Fruit fly (Drosophila melanogaster) whole organism, prepupa: ENCODE measurements around the gene CG32767.

ENCODE experiments used
- Blimp-1 ChIP-seq: fragments of 200-800 bp; sonication (Bioruptor generic); optimal IDR thresholded peaks from 3 replicates; lab custom pipeline; 2017; ENCODE audit warnings: missing biosample characterization, missing genetic modification characterization, mild to moderate bottlenecking, moderate library complexity, missing genetic modification reagents
- CG10631 ChIP-seq: fragments of 200-800 bp; sonication (Bioruptor generic); optimal IDR thresholded peaks from 2 replicates; lab custom pipeline; 2016; ENCODE audit warnings: missing biosample characterization, missing genetic modification characterization
- CG10669 ChIP-seq: fragments of 200-800 bp; sonication (Bioruptor generic); optimal IDR thresholded peaks from 3 replicates; lab custom pipeline; 2018; ENCODE audit warnings: missing biosample characterization, mild to moderate bottlenecking, missing genetic modification characterization, moderate library complexity
- CG11294 ChIP-seq: fragments of 200-800 bp; sonication (Bioruptor generic); IDR thresholded peaks from 2 replicates; pipeline ENCODE4 v1.3.6; 2022; ENCODE audit warnings: missing biosample characterization, missing genetic modification characterization
- CG11762 ChIP-seq: fragments of 200-800 bp; sonication (Bioruptor generic); optimal IDR thresholded peaks from 3 replicates; lab custom pipeline; 2016; ENCODE audit warnings: missing biosample characterization, missing genetic modification characterization; ENCODE audit not compliant: insufficient read depth
- CG11902 ChIP-seq: fragments of 200-800 bp; sonication (Bioruptor generic); optimal IDR thresholded peaks from 3 replicates; lab custom pipeline; 2016; ENCODE audit warnings: missing biosample characterization, missing genetic modification characterization
- CG15336 ChIP-seq: fragments of 200-800 bp; sonication (Bioruptor generic); IDR thresholded peaks from 2 replicates; pipeline ENCODE4 v1.3.6; 2022; ENCODE audit warnings: missing biosample characterization, missing genetic modification characterization
- CG16779 ChIP-seq: fragments of 200-800 bp; sonication (Bioruptor generic); optimal IDR thresholded peaks from 3 replicates; lab custom pipeline; 2017; ENCODE audit warnings: missing biosample characterization, mild to moderate bottlenecking, missing genetic modification characterization
- CG31627 ChIP-seq: fragments of 200-800 bp; sonication (Bioruptor generic); optimal IDR thresholded peaks from 3 replicates; lab custom pipeline; 2016; ENCODE audit warnings: missing biosample characterization, missing genetic modification characterization
- CG32006 ChIP-seq: fragments of 200-800 bp; sonication (Bioruptor generic); optimal IDR thresholded peaks from 3 replicates; lab custom pipeline; 2017; ENCODE audit warnings: missing biosample characterization, mild to moderate bottlenecking, missing genetic modification characterization
- CG34406 ChIP-seq: fragments of 200-800 bp; sonication (Bioruptor generic); optimal IDR thresholded peaks from 3 replicates; lab custom pipeline; 2016; ENCODE audit warnings: missing biosample characterization, missing genetic modification characterization
- CG4318 ChIP-seq: fragments of 200-800 bp; sonication (Bioruptor generic); optimal IDR thresholded peaks from 3 replicates; lab custom pipeline; 2017; ENCODE audit warnings: missing biosample characterization, mild to moderate bottlenecking, missing genetic modification characterization
- CG6163 ChIP-seq: fragments of 200-800 bp; sonication (Bioruptor generic); IDR thresholded peaks from 3 replicates; pipeline ENCODE4 v1.3.6; 2022; ENCODE audit warnings: missing biosample characterization, missing genetic modification characterization
- CG6276 ChIP-seq: fragments of 200-800 bp; sonication (Bioruptor generic); optimal IDR thresholded peaks from 2 replicates; lab custom pipeline; 2017; ENCODE audit warnings: missing biosample characterization, mild to moderate bottlenecking, missing genetic modification characterization
- CG6792 ChIP-seq: fragments of 200-800 bp; sonication (Bioruptor generic); optimal IDR thresholded peaks from 3 replicates; lab custom pipeline; 2016; ENCODE audit warnings: missing biosample characterization, missing genetic modification characterization
- CG6808 ChIP-seq: fragments of 200-800 bp; sonication (Bioruptor generic); optimal IDR thresholded peaks from 3 replicates; lab custom pipeline; 2017; ENCODE audit warnings: missing biosample characterization, missing genetic modification characterization, mild to moderate bottlenecking, moderate library complexity, missing genetic modification reagents
- CG6854 ChIP-seq: fragments of 200-800 bp; sonication (Bioruptor generic); optimal IDR thresholded peaks from 2 replicates; lab custom pipeline; 2017; ENCODE audit warnings: missing biosample characterization, mild to moderate bottlenecking, missing genetic modification characterization
- CG7368 ChIP-seq: fragments of 200-800 bp; sonication (Bioruptor generic); optimal IDR thresholded peaks from 3 replicates; lab custom pipeline; 2016; ENCODE audit warnings: missing biosample characterization, missing genetic modification characterization
- CG8119 ChIP-seq: fragments of 200-800 bp; sonication (Bioruptor generic); IDR thresholded peaks from 3 replicates; pipeline ENCODE4 v1.3.6; 2022; ENCODE audit warnings: missing biosample characterization, missing genetic modification characterization
- CG8632 ChIP-seq: fragments of 200-800 bp; sonication (Bioruptor generic); optimal IDR thresholded peaks from 3 replicates; lab custom pipeline; 2016; ENCODE audit warnings: missing biosample characterization, missing genetic modification characterization
- Eip75B ChIP-seq: fragments of 200-800 bp; sonication (Bioruptor generic); optimal IDR thresholded peaks from 3 replicates; lab custom pipeline; 2016; ENCODE audit warnings: missing biosample characterization, missing genetic modification characterization
- Eip78C ChIP-seq: fragments of 200-800 bp; sonication (Bioruptor generic); peaks from one replicate; lab custom pipeline; 2016; ENCODE audit warnings: missing biosample characterization, missing genetic modification characterization
- Eip93F ChIP-seq: fragments of 200-800 bp; sonication (Bioruptor generic); optimal IDR thresholded peaks from 2 replicates; lab custom pipeline; 2016; ENCODE audit warnings: missing biosample characterization, mild to moderate bottlenecking, missing genetic modification characterization
- Ets96B ChIP-seq: fragments of 200-800 bp; optimal IDR thresholded peaks from 2 replicates; lab custom pipeline; 2019; ENCODE audit warnings: missing biosample characterization, mild to moderate bottlenecking, missing genetic modification characterization, moderate library complexity
- Hr39 ChIP-seq: fragments of 200-800 bp; sonication (Bioruptor generic); optimal IDR thresholded peaks from 2 replicates; lab custom pipeline; 2016; ENCODE audit warnings: missing biosample characterization, missing genetic modification characterization
- Hr4 ChIP-seq: fragments of 200-800 bp; sonication (Bioruptor generic); optimal IDR thresholded peaks from 3 replicates; lab custom pipeline; 2016; ENCODE audit warnings: missing biosample characterization, missing genetic modification characterization
- Lpt ChIP-seq: fragments of 200-800 bp; sonication (Bioruptor generic); optimal IDR thresholded peaks from 3 replicates; lab custom pipeline; 2016; ENCODE audit warnings: missing biosample characterization, missing genetic modification characterization
- Met ChIP-seq: fragments of 200-800 bp; sonication (Bioruptor generic); optimal IDR thresholded peaks from 3 replicates; lab custom pipeline; 2016; ENCODE audit warnings: missing biosample characterization, missing genetic modification characterization
- OdsH ChIP-seq: fragments of 200-800 bp; sonication (Bioruptor generic); optimal IDR thresholded peaks from 3 replicates; lab custom pipeline; 2016; ENCODE audit warnings: missing biosample characterization, missing genetic modification characterization
- Smox ChIP-seq: fragments of 200-800 bp; sonication (Bioruptor generic); optimal IDR thresholded peaks from 3 replicates; lab custom pipeline; 2016; ENCODE audit warnings: missing biosample characterization, missing genetic modification characterization
- Sox102F ChIP-seq: fragments of 200-800 bp; sonication (Bioruptor generic); optimal IDR thresholded peaks from 2 replicates; lab custom pipeline; 2016; ENCODE audit warnings: missing biosample characterization, mild to moderate bottlenecking, missing genetic modification characterization
- Sox14 ChIP-seq: fragments of 200-800 bp; sonication (Bioruptor generic); optimal IDR thresholded peaks from 3 replicates; lab custom pipeline; 2016; ENCODE audit warnings: missing biosample characterization, missing genetic modification characterization
- achi ChIP-seq: fragments of 200-800 bp; sonication (Bioruptor generic); optimal IDR thresholded peaks from 3 replicates; lab custom pipeline; 2016; ENCODE audit warnings: missing biosample characterization, missing genetic modification characterization
- acj6 ChIP-seq: fragments of 200-800 bp; sonication (Bioruptor generic); optimal IDR thresholded peaks from 3 replicates; lab custom pipeline; 2016; ENCODE audit warnings: missing biosample characterization, missing genetic modification characterization
- cyc ChIP-seq: fragments of 200-800 bp; sonication (Bioruptor generic); optimal IDR thresholded peaks from 3 replicates; lab custom pipeline; 2016; ENCODE audit warnings: missing biosample characterization, missing genetic modification characterization
- dac ChIP-seq: fragments of 200-800 bp; sonication (Bioruptor generic); optimal IDR thresholded peaks from 2 replicates; lab custom pipeline; 2017; ENCODE audit warnings: missing biosample characterization, mild to moderate bottlenecking, missing genetic modification characterization
- dsx ChIP-seq: fragments of 200-800 bp; optimal IDR thresholded peaks from 3 replicates; lab custom pipeline; 2019; ENCODE audit warnings: missing biosample characterization, mild to moderate bottlenecking, missing genetic modification characterization, moderate library complexity; ENCODE audit not compliant: poor library complexity, severe bottlenecking
- esn ChIP-seq: fragments of 200-800 bp; sonication (Bioruptor generic); optimal IDR thresholded peaks from 2 replicates; lab custom pipeline; 2016; ENCODE audit warnings: missing biosample characterization, mild to moderate bottlenecking, missing genetic modification characterization, moderate library complexity
- fd59A ChIP-seq: fragments of 200-800 bp; sonication (Bioruptor generic); optimal IDR thresholded peaks from 2 replicates; lab custom pipeline; 2017; ENCODE audit warnings: missing biosample characterization, mild to moderate bottlenecking, missing genetic modification characterization, missing genetic modification reagents
- fd85E ChIP-seq: fragments of 200-800 bp; sonication (Bioruptor generic); optimal IDR thresholded peaks from 3 replicates; lab custom pipeline; 2016; ENCODE audit warnings: missing biosample characterization, missing genetic modification characterization
- fkh ChIP-seq: fragments of 200-800 bp; sonication (Bioruptor generic); optimal IDR thresholded peaks from 3 replicates; lab custom pipeline; 2017; ENCODE audit warnings: missing biosample characterization, mild to moderate bottlenecking, missing genetic modification characterization, moderate library complexity
- net ChIP-seq: fragments of 200-800 bp; sonication (Bioruptor generic); optimal IDR thresholded peaks from 3 replicates; lab custom pipeline; 2016; ENCODE audit warnings: missing biosample characterization, missing genetic modification characterization
- salr ChIP-seq, 2 experiments: fragments of 200-800 bp; sonication (Bioruptor generic); optimal IDR thresholded peaks; 3 replicates each; lab custom pipeline; 2016 to 2018; ENCODE audit warnings: missing biosample characterization in 2 of 2, missing genetic modification characterization in 2 of 2, mild to moderate bottlenecking in 1 of 2
- spab ChIP-seq: fragments of 200-800 bp; sonication (Bioruptor generic); optimal IDR thresholded peaks from 2 replicates; lab custom pipeline; 2017; ENCODE audit warnings: missing biosample characterization, mild to moderate bottlenecking, missing genetic modification characterization, missing genetic modification reagents
- ss ChIP-seq, 2 experiments: fragments of 200-800 bp; sonication (Bioruptor generic); optimal IDR thresholded peaks; 2 replicates in 1 of 2; 3 replicates in 1 of 2; lab custom pipeline; 2017 to 2018; ENCODE audit warnings: mild to moderate bottlenecking in 2 of 2, missing biosample characterization in 2 of 2, missing genetic modification characterization in 2 of 2, moderate library complexity in 1 of 2
- topi ChIP-seq: fragments of 200-800 bp; sonication (Bioruptor generic); optimal IDR thresholded peaks from 3 replicates; lab custom pipeline; 2016; ENCODE audit warnings: missing biosample characterization, missing genetic modification characterization
- vri ChIP-seq: fragments of 200-800 bp; sonication (Bioruptor generic); optimal IDR thresholded peaks from 3 replicates; lab custom pipeline; 2016; ENCODE audit warnings: missing biosample characterization, mild to moderate bottlenecking, missing genetic modification characterization

CG32767 gene

DNA sequence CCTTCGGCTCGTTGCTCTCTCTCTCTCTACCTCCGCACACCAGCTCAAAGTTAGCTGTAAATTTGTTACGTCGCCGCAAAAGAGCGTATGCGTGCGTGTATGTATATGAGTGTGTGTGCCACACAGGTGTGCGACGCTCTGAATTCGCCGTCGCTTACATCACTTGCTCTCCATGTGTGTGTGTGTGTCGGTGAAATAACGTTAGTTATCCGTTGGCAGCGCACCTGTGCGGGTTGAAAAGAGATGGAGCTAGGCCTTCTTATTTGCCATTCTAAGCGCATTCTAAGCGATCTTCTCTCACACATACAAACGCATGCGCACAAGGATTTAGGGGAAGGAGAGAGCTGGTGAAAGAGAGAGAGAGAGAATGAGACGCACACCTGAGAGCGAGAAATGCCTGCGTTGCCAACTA is 37.7 kb downstream of the CG32767 start:
- TF ChIP-seq vri (GFP tag; lab: Kevin White, UChicago) (peak; percentile 74), achi (GFP tag; lab: Kevin White, UChicago) (no peak), cyc (GFP tag; lab: Kevin White, UChicago) (no peak), fd59A (GFP tag; lab: Kevin White, UChicago) (no peak), Sox14 (no peak), CG6163 (GFP tag; lab: Robert Waterston, UW) (no peak), fkh (GFP tag; lab: Kevin White, UChicago) (peak; percentile 20)
- TF ChIP-seq, all 60 proteins: peak for 2

DNA sequence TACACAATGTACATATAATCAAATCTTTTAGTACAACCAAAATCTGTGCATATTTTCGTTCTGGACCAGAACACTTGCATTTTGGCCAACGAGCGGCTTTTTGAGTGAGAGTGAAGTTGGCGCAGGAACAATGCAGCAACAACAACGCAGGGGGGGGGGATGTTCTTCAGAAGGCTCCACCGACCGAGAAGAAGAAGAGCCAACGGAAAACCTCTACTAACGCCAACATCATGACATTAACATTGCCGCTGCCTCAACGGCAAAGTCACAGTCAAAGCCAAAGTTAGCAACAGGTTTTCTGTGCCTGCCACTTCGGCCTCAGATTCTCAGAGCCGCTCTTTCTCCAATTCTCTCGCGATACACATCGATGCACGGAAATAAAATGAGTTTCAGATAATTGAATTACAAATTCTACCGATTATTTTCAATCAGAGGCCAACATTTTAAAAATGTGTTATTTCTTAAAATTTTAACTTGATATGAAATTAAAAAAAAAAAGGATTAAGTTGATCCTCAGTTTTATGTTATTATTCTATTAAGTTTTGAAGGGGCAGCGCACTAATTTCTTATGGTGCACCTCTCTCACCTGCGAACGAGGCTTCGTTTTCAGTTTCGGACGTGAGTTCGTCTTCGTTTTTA is 38.2 kb downstream of the CG32767 start:
- TF ChIP-seq CG8632 (GFP tag; lab: Kevin White, UChicago) (peak; percentile 92), dsx (peak; percentile 82), CG15336 (GFP tag; lab: Robert Waterston, UW) (peak; percentile 94), CG11902 (GFP tag; lab: Kevin White, UChicago) (peak; percentile 79), dac (peak; percentile 63), CG11294 (GFP tag; lab: Robert Waterston, UW) (peak; percentile 76), CG7368 (peak; percentile 87), CG4318 (GFP tag; lab: Kevin White, UChicago) (peak; percentile 77), OdsH (GFP tag; lab: Kevin White, UChicago) (peak; percentile 92), fd85E (peak; percentile 58), CG6792 (peak; percentile 92), achi (GFP tag; lab: Kevin White, UChicago) (peak; percentile 91), esn (peak; percentile 95), Met (GFP tag; lab: Kevin White, UChicago) (peak; percentile 95), net (GFP tag; lab: Kevin White, UChicago) (peak; percentile 90), cyc (GFP tag; lab: Kevin White, UChicago) (peak; percentile 89), CG6854 (GFP tag; lab: Kevin White, UChicago) (peak; percentile 84), Hr4 (GFP tag; lab: Kevin White, UChicago) (peak; percentile 87), CG10669 (GFP tag; lab: Kevin White, UChicago) (peak; percentile 88), CG31627 (peak; percentile 90), Hr39 (GFP tag; lab: Kevin White, UChicago) (peak; percentile 88), CG11762 (GFP tag; lab: Kevin White, UChicago) (peak; percentile 89), salr (GFP tag; optimal IDR thresholded peaks at IDR 0.05; lab: Kevin White, UChicago) (peak; percentile 43 to 81), spab (GFP tag; lab: Kevin White, UChicago) (peak; percentile 83), CG6808 (GFP tag; lab: Kevin White, UChicago) (peak; percentile 87), CG34406 (peak; percentile 93), topi (GFP tag; lab: Kevin White, UChicago) (peak; percentile 94), fd59A (GFP tag; lab: Kevin White, UChicago) (peak; percentile 84), Ets96B (peak; percentile 86), CG16779 (tag; lab: Kevin White, UChicago) (peak; percentile 77), CG10631 (GFP tag; lab: Kevin White, UChicago) (peak; percentile 87), Eip75B (peak; percentile 91), ss (GFP tag; optimal IDR thresholded peaks at IDR 0.05; lab: Kevin White, UChicago) (peak; percentile 82 to 90), CG6276 (peak; percentile 84), Eip78C (GFP tag; lab: Kevin White, UChicago) (peak; percentile 97), Smox (GFP tag; lab: Kevin White, UChicago) (peak; percentile 93), CG8119 (GFP tag; lab: Robert Waterston, UW) (peak; percentile 93), Sox102F (GFP tag; lab: Kevin White, UChicago) (peak; percentile 92), vri (GFP tag; lab: Kevin White, UChicago) (peak; percentile 83), Eip93F (GFP tag; lab: Kevin White, UChicago) (peak; percentile 85), acj6 (peak; percentile 91), Blimp-1 (peak; percentile 89), Lpt (GFP tag; lab: Kevin White, UChicago) (peak; percentile 83), CG6163 (GFP tag; lab: Robert Waterston, UW) (peak; percentile 91), CG32006 (GFP tag; lab: Kevin White, UChicago) (peak; percentile 92)
